Worm (Caenorhabditis elegans) whole organism, L4/young adult: ENCODE data around the gene T28C6.10.

ENCODE experiments used
- W03F9.2 ChIP-seq: fragments of 150-350 bp; optimal IDR thresholded peaks from 2 replicates; lab custom pipeline; 2014; ENCODE audit warnings: missing biosample characterization, missing genetic modification characterization
- dao-5 ChIP-seq: sonication (generic microtip); optimal IDR thresholded peaks from 2 replicates; lab custom pipeline; 2016; ENCODE audit warnings: missing genotype, missing genetic modification characterization, moderate library complexity, missing compliant biosample characterization
- him-1 ChIP-seq: sonication (generic microtip); optimal IDR thresholded peaks from 2 replicates; lab custom pipeline; 2016; ENCODE audit warnings: missing genotype, missing genetic modification reagents, missing genetic modification characterization, missing compliant biosample characterization

Gene T28C6.10

DNA sequence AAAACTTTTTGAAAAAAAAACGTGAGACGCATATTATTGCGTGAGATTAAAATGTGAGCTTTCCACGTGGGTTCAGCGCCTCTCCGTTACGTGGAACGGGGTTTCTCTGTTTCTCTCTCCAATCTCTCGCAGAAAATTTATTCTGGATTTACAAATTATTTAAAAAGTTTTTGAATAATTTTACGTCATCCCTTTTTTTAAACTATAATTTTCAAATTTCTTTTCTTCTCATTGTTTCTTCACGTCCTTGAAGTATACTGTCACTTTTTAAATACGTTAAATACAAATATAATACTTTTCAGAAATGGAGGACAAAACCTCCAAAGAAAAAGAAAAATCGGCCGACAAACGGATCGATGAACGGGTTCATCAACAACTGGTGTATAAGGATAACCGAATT is 9.8 kb downstream of the T28C6.10 start, which contains the start of gene T28C6.7:
Gene T28C6.7 (plus strand): TSS at position 301 of the 400 bp plus-strand sequence.
- TF ChIP-seq him-1 (tag; lab: Kevin White, UChicago), result no peak
- no peak for TF ChIP-seq W03F9.2
- no peak for TF ChIP-seq dao-5 (tag; lab: Kevin White, UChicago)

DNA sequence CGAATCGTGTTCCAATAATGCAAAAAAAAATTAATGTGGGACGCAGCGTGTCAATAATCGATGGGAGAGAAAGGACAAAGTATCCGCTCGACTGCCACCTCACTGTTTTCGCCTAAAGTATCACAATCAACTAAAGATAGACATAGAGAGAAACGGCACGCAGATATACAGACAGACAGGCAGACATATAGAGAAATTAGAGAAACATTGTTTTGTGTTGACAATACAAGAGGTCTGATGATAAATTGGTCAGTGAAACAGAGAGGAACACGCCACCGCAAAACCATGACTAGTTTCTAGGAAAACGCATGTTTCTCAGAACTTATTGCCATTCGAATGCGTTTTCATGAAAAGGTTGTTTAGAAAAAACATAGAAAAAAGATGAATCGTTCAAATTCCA is 12.9 kb downstream of the T28C6.10 start, which contains the start of gene T28C6.8:
Gene T28C6.8 (minus strand): TSS at position 137 of the 400 bp plus-strand sequence.
- no peak for TF ChIP-seq dao-5 (tag; lab: Kevin White, UChicago)
- no peak for TF ChIP-seq him-1 (tag; lab: Kevin White, UChicago)
- TF ChIP-seq W03F9.2, result no peak

DNA sequence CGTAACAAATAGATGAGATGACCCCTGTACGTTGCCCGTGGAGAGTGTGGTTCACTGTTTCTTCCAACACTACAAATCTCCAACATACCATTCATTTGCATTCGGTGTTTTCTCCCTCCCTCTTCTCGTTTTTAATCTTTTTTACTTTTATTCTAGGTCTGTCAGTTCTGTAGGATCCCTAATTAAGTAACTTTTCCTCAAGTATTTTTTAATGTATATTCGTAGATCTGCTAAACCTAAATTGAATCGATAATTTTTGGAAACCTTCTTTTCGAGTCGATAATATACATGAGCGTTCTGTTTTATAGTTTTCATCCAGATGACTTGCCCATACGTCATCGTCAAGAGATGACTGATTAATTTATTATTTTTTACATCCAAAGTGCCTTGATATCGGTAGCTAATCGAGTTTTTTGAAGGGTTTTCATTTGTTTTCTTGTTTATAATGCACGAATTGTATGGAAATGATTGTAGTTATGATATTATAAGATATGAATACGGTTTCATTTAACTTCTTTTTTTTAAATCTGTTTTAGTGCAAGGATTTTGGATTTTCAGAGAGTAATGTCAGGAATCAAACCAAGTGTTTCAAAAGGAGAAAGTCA is 22.5 kb downstream of the T28C6.10 start, which contains the start of the genes T28C6.11 and T11B7.1:
Gene T28C6.11 (minus strand): TSS at position 101 of the 605 bp plus-strand sequence.
Gene T11B7.1 (plus strand): TSS at position 555 of the 605 bp plus-strand sequence.
- TF ChIP-seq W03F9.2, result no peak
- TF ChIP-seq dao-5 (tag; lab: Kevin White, UChicago), result no peak
- no peak for TF ChIP-seq him-1 (tag; lab: Kevin White, UChicago)

DNA sequence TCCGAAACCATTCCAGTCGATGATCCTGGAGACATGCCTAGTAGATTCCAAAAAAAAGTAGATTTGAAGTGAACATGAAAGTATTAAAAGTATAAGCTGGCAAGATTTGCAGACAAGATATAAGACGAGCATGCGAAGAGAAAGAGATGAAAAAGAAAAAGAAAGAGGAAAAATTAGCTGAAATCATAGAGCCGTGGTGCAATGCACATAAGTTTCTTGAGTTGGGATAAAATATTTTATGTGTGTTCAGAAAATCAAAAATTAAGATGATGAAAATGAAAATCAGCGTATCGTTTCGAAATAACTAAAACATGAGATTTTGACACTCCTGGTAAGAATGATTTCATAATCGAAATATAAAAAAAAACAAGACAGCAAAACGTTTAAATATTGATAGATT is 26.7 kb downstream of the T28C6.10 start, which contains the start of gene T11B7.2:
Gene T11B7.2 (minus strand): TSS at position 101 of the 400 bp plus-strand sequence.
- no peak for TF ChIP-seq dao-5 (tag; lab: Kevin White, UChicago)
- no peak for TF ChIP-seq him-1 (tag; lab: Kevin White, UChicago)
- no peak for TF ChIP-seq W03F9.2

DNA sequence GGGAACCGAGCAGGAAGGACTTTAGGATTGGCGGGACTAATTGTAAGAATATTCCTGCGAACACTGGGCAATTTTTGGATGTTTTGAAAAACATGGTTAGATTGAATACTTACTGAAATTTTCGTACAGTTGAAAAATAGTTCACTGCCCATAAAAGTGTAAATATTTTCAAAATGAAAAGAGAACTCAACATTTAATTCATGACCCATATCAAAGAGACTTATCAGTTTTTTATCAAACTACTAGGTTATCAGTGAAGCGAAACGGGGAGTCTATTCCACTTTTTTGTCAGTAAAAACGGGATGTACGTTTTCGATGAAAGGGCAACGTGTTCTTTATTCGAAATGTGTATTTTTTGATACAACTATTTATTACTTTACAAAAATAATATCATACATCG is 28.2 kb downstream of the T28C6.10 start:
- TF ChIP-seq W03F9.2 (no peak), dao-5 (tag; lab: Kevin White, UChicago) (no peak), him-1 (tag; lab: Kevin White, UChicago) (no peak)

DNA sequence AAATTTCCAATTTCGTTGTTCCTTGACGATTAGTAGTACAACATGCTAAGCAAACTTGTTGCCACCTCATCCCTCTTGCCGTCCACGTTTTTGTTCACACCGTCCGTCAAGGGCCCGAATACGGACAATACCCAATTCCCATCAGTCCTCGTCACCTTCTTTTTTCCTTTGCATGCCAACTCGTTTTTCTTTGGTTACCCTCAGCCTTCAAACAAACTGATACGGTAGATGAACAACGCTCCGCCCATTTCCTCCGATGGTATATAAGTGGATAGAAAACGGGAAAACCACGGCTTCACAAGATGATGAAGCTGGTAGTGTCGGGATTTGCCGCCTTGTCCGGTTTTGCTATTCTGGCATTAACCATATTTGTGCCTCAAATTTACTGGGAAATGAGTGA is 30.2 kb downstream of the T28C6.10 start, which contains the start of gene col-118:
Gene col-118 (plus strand): TSS at position 301 of the 400 bp plus-strand sequence.
- no peak for TF ChIP-seq dao-5 (tag; lab: Kevin White, UChicago)
- TF ChIP-seq him-1 (tag; lab: Kevin White, UChicago), result no peak

DNA sequence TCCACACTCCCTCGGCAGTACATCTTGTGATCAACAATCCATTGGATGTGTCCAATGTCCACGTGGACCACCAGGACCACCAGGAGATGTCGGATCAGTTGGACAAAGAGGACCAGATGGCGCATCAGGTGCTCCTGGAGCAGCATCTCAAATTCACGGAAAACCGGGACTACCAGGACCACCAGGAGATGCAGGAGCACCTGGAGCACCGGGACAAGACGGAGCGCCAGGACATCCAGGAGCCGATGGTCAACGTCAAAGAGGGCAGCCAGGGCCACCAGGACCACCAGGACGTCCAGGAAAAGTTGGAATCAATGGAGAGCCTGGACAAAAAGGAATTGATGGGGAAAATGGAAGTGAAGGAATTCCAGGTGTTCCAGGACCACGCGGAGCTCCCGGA is 31.2 kb downstream of the T28C6.10 start:
- TF ChIP-seq him-1 (tag; lab: Kevin White, UChicago) (no peak), dao-5 (tag; lab: Kevin White, UChicago) (no peak), W03F9.2 (no peak)

DNA sequence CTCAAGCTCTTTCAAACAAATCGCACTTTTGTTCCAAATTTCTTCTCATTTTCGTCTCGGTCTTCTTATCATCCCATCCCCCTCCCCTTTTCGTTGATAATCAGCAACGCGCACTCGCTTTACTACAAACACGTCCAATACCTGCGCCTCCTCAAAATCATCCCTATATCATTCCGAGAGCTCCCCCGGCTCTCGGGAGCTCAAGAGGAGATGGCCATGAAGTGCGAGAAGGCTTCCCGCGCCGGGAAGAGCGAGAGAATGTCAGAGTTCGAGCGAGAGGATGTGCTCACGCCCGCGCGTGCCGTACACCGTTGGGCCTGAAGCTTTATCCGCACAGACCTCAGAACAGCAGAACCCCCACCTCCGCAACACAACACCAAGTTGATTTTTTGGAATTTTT is 33.1 kb downstream of the T28C6.10 start:
- TF ChIP-seq W03F9.2 (no peak), him-1 (tag; lab: Kevin White, UChicago) (no peak), dao-5 (tag; lab: Kevin White, UChicago) (no peak)

DNA sequence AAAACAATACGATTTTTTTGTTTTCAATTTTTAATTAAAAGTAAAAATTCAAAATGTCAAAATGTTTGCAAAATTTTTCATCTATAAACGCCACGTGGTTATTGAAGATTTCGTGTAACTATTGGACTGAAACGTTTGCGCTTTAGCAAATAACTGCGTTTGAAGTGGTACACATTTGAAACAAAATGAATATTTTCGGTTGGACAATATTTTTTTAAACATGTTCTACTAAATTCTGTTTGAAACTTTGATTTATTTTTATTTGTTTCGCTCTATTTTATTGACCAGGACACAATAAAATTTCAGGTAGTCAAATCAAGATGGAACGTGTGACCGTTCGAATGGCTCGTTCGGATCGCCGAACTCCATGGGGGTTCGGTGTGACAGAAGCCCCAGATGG is 34.5 kb downstream of the T28C6.10 start, which contains the start of gene alp-1:
Gene alp-1 (plus strand): TSS at position 301 of the 400 bp plus-strand sequence.
- no peak for TF ChIP-seq him-1 (tag; lab: Kevin White, UChicago)
- no peak for TF ChIP-seq W03F9.2
- TF ChIP-seq dao-5 (tag; lab: Kevin White, UChicago), result no peak

DNA sequence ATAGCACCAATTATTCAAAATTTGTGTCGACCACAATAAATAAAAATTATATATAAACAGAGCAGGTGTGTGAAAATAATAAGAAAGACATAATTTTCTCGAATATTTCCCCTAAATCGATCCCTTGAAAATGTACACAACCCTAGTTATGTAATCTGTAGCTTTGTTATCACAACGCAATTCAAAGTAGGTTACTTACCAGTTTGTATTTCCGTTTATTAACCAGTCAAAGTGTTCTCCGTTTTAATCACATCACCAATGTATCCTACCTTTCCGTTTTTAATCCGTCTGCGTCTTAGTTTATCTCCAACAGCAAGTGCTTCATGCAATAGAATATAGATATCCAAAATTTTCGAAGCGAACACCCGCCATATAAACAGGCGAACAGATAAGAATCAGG is 35.6 kb downstream of the T28C6.10 start:
- no peak for TF ChIP-seq W03F9.2
- no peak for TF ChIP-seq dao-5 (tag; lab: Kevin White, UChicago)
- TF ChIP-seq him-1 (tag; lab: Kevin White, UChicago), result no peak

DNA sequence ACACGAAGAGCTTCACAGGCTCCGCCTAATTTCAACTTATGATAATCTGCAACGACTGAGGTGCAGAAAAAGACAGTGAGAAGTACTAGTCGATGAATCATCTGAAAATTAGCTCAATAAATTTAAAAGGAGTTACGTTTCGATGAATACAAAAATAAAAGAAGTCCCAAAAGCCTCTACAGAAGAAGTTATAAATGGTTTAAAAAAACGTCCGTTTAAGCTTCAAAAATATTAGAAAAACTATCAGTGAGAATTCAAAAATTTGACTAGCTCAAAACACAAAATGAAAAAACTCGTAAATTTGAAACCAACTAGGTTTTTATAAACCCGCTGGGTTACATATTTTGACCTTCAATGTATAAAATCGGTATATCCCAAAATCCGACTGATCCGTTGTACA is 38.2 kb downstream of the T28C6.10 start, which contains the start of gene T11B7.5:
Gene T11B7.5 (minus strand): TSS at position 101 of the 400 bp plus-strand sequence.
- TF ChIP-seq dao-5 (tag; lab: Kevin White, UChicago) (no peak), him-1 (tag; lab: Kevin White, UChicago) (no peak), W03F9.2 (no peak)

DNA sequence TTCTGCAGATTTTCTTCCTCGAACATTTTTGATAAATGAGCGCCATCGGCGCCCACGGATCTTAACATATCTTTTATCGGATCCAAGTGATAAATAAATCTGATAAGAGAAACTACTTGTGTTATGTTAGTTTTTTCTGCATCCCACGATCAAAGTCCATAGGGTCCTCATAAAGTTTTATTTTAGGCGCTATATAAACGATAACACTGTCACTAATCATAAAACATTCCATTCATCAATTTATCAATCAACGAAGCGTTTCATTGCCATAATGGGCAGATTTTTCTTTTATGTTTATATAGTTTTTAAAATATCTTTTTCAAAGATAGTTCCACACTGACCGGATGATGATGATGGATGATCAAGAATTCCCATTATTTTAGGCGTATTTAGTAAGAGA is 46.9 kb downstream of the T28C6.10 start:
- TF ChIP-seq dao-5 (tag; lab: Kevin White, UChicago) (no peak), him-1 (tag; lab: Kevin White, UChicago) (no peak), W03F9.2 (no peak)

DNA sequence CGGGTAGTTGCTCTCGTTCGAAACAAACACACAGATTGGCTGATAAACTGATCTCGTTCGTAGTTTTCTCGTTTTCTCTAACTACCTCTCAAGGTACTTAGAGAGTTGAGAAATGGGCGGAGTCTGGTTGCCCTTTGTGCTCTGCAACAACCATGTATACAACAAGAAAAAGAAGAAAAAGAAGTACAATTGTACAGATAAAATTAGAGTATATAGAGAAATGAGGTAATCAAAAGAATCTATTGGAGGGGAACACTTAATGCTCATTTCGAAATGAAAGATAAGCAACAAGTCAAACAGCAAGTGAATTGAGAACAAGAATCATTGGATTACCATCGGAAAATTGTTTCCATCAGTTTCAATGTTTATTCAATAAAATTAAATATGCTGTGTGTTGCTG is 47.6 kb downstream of the T28C6.10 start, which contains the start of gene C09G9.1:
Gene C09G9.1 (minus strand): TSS at position 143 of the 400 bp plus-strand sequence.
- TF ChIP-seq him-1 (tag; lab: Kevin White, UChicago) (no peak), dao-5 (tag; lab: Kevin White, UChicago) (no peak), W03F9.2 (no peak)

DNA sequence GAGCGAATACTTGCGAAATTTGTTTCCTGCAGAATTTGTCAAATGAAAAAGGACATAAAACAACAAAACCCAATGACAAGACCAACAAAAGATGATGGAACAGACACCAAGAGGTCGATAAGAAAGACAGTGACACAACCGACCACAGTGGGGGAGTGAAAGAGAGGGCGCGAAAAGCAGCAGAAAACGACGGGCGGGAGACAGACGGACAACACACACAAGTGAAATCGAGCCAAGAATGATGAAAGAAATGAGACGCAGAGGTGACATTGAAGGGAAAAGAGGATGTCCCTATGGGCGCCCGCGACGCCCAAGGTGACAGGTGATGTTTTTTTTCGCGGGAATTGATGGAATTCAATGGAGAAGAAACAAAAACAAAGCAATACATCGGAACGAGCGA is 48.4 kb downstream of the T28C6.10 start:
- TF ChIP-seq him-1 (tag; lab: Kevin White, UChicago) (no peak), dao-5 (tag; lab: Kevin White, UChicago) (no peak), W03F9.2 (peak; percentile 74)
